Worm (Caenorhabditis elegans): ENCODE results near the gene F46B6.2.

- TF ChIP-seq ztf-23 (GFP tag; IDR thresholded peaks at IDR 0.05) (no peak), flt-1 (GFP tag; IDR thresholded peaks at IDR 0.05) (no peak), cog-1 (tag; optimal IDR thresholded peaks at IDR 0.05) (no peak), med-1 (GFP tag; optimal IDR thresholded peaks at IDR 0.05; ENCODE audit: insufficient read depth) (no peak), T22C8.4 (GFP tag; IDR thresholded peaks at IDR 0.05) (no peak), ref-1 (GFP tag; conservative IDR thresholded peaks at IDR 0.05) (no peak), ztf-29 (GFP tag; IDR thresholded peaks at IDR 0.05) (no peak)
Measured at ce11 chrV:9812216-9812615, 40.1 kb downstream of the F46B6.2 start.
